Fruit fly (Drosophila melanogaster): Measurements from ENCODE around the gene Lar.

Gene Lar

DNA sequence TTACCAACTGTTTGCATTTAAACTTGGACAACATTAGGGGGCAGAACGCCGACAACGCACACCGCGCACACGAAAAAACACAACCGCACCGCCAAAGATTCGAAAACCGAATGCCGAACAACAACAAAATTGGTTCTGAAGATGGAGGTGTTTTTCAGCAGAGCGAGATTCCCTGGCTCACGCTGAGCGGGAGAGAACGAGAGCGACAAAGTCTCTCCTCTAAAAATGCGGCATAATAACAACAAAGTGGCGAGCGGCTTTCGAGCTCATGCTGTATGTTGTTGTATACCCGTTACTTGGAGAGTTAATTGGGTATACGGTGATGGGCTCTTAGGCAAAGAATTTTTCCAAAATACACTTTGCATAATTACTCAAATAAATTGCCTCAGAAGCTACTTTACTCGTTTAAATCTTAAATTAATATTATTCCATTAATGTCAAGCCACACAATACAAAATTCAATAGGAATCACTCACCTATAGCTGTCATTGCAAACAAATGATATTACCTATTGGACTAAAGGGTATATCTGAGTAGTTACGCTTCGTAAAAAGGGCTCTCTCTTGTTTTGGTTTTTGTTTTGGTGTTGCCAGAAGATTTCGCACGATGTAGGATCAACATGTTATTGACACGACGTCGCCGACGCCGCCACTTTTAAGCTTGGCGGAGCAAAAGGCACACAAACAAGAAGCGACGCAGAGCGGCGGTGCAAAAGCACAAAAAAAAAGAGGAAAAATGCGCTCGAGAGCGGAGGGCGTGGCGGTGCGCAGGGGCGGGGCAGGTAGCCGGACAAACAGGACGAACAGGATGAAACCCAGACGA, 13.7 kb upstream of the Lar start (continued):
- TF ChIP-seq pum (GFP tag; optimal IDR thresholded peaks at IDR 0.05) (peak; percentile 5), crp (GFP tag; optimal IDR thresholded peaks at IDR 0.05) (no peak), CG17568 (GFP tag; optimal IDR thresholded peaks at IDR 0.05) (peak; percentile 43), tll (GFP tag; optimal IDR thresholded peaks at IDR 0.05) (no peak), CG15011 (GFP tag; optimal IDR thresholded peaks at IDR 0.05) (peak; percentile 64), unpg (GFP tag; optimal IDR thresholded peaks at IDR 0.05) (peak; percentile 62), Hmx (GFP tag; optimal IDR thresholded peaks at IDR 0.05) (peak; percentile 23), p53 (GFP tag; optimal IDR thresholded peaks at IDR 0.05) (no peak), ATbp (GFP tag; optimal IDR thresholded peaks at IDR 0.05) (peak; percentile 26), az2 (GFP tag; optimal IDR thresholded peaks at IDR 0.05) (peak; percentile 59), zfh1 (GFP tag; IDR thresholded peaks at IDR 0.05) (peak; percentile 64; the same call in 2 of the 3 replicates), lov (optimal IDR thresholded peaks at IDR 0.05) (no peak), lov (GFP tag; IDR thresholded peaks at IDR 0.05) (no peak), CG18262 (tag; optimal IDR thresholded peaks at IDR 0.05) (peak; percentile 77), Ets97D (GFP tag; optimal IDR thresholded peaks at IDR 0.05) (peak; percentile 32), chif (GFP tag; optimal IDR thresholded peaks at IDR 0.05) (peak in 1 of 2 experiments; percentile 55), Asciz (GFP tag; optimal IDR thresholded peaks at IDR 0.05) (peak; percentile 26), Spps (tag; optimal IDR thresholded peaks at IDR 0.05) (peak; percentile 44), sc (optimal IDR thresholded peaks at IDR 0.05) (no peak), sc (GFP tag; optimal IDR thresholded peaks at IDR 0.05) (no peak), Hmr (GFP tag; optimal IDR thresholded peaks at IDR 0.05) (peak; percentile 82), NK7.1 (GFP tag; optimal IDR thresholded peaks at IDR 0.05) (peak; percentile 46), CG10321 (GFP tag; IDR thresholded peaks at IDR 0.05) (no peak), CG2120 (GFP tag; optimal IDR thresholded peaks at IDR 0.05) (peak; percentile 90), Six4 (GFP tag; optimal IDR thresholded peaks at IDR 0.05) (no peak), gt (GFP tag; IDR thresholded peaks at IDR 0.05) (no peak), CG4617 (GFP tag; optimal IDR thresholded peaks at IDR 0.05; ENCODE audit: borderline replicate concordance) (peak; percentile 26), bab2 (GFP tag; optimal IDR thresholded peaks at IDR 0.05) (peak; percentile 12), CG17802 (tag; optimal IDR thresholded peaks at IDR 0.05) (no peak), D19A (tag; optimal IDR thresholded peaks at IDR 0.05) (peak; percentile 84), GATAe (GFP tag; conservative IDR thresholded peaks at IDR 0.05) (no peak; the same call in 1 of the 2 replicates), CHES-1-like (GFP tag; optimal IDR thresholded peaks at IDR 0.05) (peak; percentile 28), Nf-YB (GFP tag; optimal IDR thresholded peaks at IDR 0.05) (peak; percentile 52), CG10979 (tag; optimal IDR thresholded peaks at IDR 0.05) (peak; percentile 62), NfI (GFP tag; optimal IDR thresholded peaks at IDR 0.05) (peak; percentile 59), HLH54F (GFP tag; optimal IDR thresholded peaks at IDR 0.05) (peak; percentile 71), sima (GFP tag; optimal IDR thresholded peaks at IDR 0.05) (no peak), CrebB (tag; optimal IDR thresholded peaks at IDR 0.05) (peak; percentile 72), CG18764 (GFP tag; optimal IDR thresholded peaks at IDR 0.05) (peak; percentile 23), CG42726 (GFP tag; IDR thresholded peaks at IDR 0.05; ENCODE audit: partially characterized antibody) (peak; percentile 58), CG12155 (GFP tag; optimal IDR thresholded peaks at IDR 0.05) (peak; percentile 68), bcd (GFP tag; optimal IDR thresholded peaks at IDR 0.05) (peak; percentile 63), jumu (GFP tag; optimal IDR thresholded peaks at IDR 0.05) (peak; percentile 39), toy (GFP tag; IDR thresholded peaks at IDR 0.05) (no peak), CG9727 (GFP tag; optimal IDR thresholded peaks at IDR 0.05) (peak; percentile 72), CG6854 (GFP tag; optimal IDR thresholded peaks at IDR 0.05) (peak; percentile 51), CG1603 (tag; optimal IDR thresholded peaks at IDR 0.05) (peak; percentile 62), cas (GFP tag; IDR thresholded peaks at IDR 0.05) (no peak), slbo (GFP tag; IDR thresholded peaks at IDR 0.05) (peak; percentile 68; the same call in 1 of the 2 replicates)

Data from whole organism, embryonic.